Worm (Caenorhabditis elegans): ENCODE data around the gene ccep-97.

DNA sequence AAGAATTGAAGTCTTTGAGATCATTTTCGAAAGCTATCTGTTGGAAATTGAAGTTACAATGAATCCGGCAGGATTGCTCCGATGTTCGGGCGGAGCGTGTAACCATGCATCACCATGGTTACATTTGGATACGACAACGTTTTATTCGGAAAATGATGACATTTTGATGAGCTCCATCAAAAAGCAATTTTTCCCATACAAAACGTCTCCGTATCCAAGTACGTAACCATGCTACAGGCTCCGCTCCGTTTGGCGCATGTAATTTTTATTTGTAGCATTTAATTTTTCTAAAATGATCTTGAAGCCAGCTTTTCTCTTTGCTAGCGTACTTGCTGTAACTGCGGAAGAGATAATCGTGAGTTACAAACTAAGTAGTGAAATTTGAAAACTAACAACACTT lies 24.1 kb upstream of the ccep-97 start, which contains the start of the genes cwp-2 and cwp-3:
- TF ChIP-seq R02D3.7 (tag; optimal IDR thresholded peaks at IDR 0.05), result no peak
- no peak for TF ChIP-seq elt-2 (tag; optimal IDR thresholded peaks at IDR 0.05)
- no peak for TF ChIP-seq aly-2 (tag; optimal IDR thresholded peaks at IDR 0.05)
- no peak for TF ChIP-seq nhr-25 (tag; optimal IDR thresholded peaks at IDR 0.05)
- no peak for TF ChIP-seq ceh-82 (tag; optimal IDR thresholded peaks at IDR 0.05)
- TF ChIP-seq lin-15B (tag; optimal IDR thresholded peaks at IDR 0.05), result no peak
- no peak for TF ChIP-seq egl-5 (tag; optimal IDR thresholded peaks at IDR 0.05)

Data from whole organism, L3 larva.